Worm (Caenorhabditis elegans) whole organism, L4 larva: ENCODE data around the gene R06F6.12.

ENCODE experiments used
- F26F4.8 ChIP-seq: fragments of 200-800 bp; sonication (Bioruptor generic); conservative IDR thresholded peaks from 2 replicates; pipeline ENCODE4 v1.3.6; 2022; ENCODE audit warnings: missing genetic modification characterization, missing compliant biosample characterization
- aly-2 ChIP-seq: sonication (generic microtip); optimal IDR thresholded peaks from 2 replicates; lab custom pipeline; 2018; ENCODE audit warnings: missing biosample characterization, missing genetic modification characterization
- ceh-82 ChIP-seq: sonication (generic microtip); optimal IDR thresholded peaks from 2 replicates; lab custom pipeline; 2017; ENCODE audit warnings: missing biosample characterization, missing genetic modification characterization
- ctbp-1 ChIP-seq: fragments of 200-800 bp; sonication (Bioruptor generic); IDR thresholded peaks from 2 replicates; pipeline ENCODE4 v1.3.6; 2022; ENCODE audit warnings: missing genetic modification reagents, missing genetic modification characterization, missing compliant biosample characterization
- fkh-10 ChIP-seq: fragments of 150-350 bp; optimal IDR thresholded peaks from 2 replicates; lab custom pipeline; 2014; ENCODE audit warnings: missing biosample characterization, missing genetic modification reagents, missing genetic modification characterization
- fos-1 ChIP-seq: fragments of 150-350 bp; optimal IDR thresholded peaks from 2 replicates; lab custom pipeline; 2014; ENCODE audit warnings: missing biosample characterization, missing genetic modification characterization
- nhr-11 ChIP-seq: fragments of 150-350 bp; optimal IDR thresholded peaks from 2 replicates; lab custom pipeline; 2014; ENCODE audit warnings: missing biosample characterization, missing genetic modification characterization
- nhr-237 ChIP-seq: sonication (generic microtip); optimal IDR thresholded peaks from 2 replicates; lab custom pipeline; 2017; ENCODE audit warnings: missing biosample characterization, missing genetic modification characterization
- set-16 ChIP-seq: fragments of 200-800 bp; sonication (Bioruptor generic); IDR thresholded peaks from 2 replicates; pipeline ENCODE4 v1.3.6; 2022; ENCODE audit warnings: missing genetic modification reagents, missing genetic modification characterization, missing compliant biosample characterization
- skn-1 ChIP-seq: fragments of 150-350 bp; optimal IDR thresholded peaks from 2 replicates; lab custom pipeline; 2014; ENCODE audit warnings: missing biosample characterization, missing genetic modification characterization
- snpc-1.2 ChIP-seq: fragments of 200-800 bp; sonication (Bioruptor generic); IDR thresholded peaks from 2 replicates; pipeline ENCODE4 v1.3.6; 2022; ENCODE audit warnings: missing genetic modification reagents, missing genetic modification characterization, missing compliant biosample characterization
- snpc-4 ChIP-seq: fragments of 150-350 bp; optimal IDR thresholded peaks from 2 replicates; lab custom pipeline; 2014; ENCODE audit warnings: missing biosample characterization, missing genetic modification characterization
- spr-1 ChIP-seq: sonication (generic microtip); optimal IDR thresholded peaks from 2 replicates; lab custom pipeline; 2016; ENCODE audit warnings: mild to moderate bottlenecking, missing genetic modification characterization, missing compliant biosample characterization
- zfp-3 ChIP-seq: fragments of 200-800 bp; sonication (Bioruptor generic); conservative IDR thresholded peaks from 2 replicates; pipeline ENCODE4 v1.3.6; 2022; ENCODE audit warnings: missing genetic modification reagents, missing genetic modification characterization, missing compliant biosample characterization

DNA sequence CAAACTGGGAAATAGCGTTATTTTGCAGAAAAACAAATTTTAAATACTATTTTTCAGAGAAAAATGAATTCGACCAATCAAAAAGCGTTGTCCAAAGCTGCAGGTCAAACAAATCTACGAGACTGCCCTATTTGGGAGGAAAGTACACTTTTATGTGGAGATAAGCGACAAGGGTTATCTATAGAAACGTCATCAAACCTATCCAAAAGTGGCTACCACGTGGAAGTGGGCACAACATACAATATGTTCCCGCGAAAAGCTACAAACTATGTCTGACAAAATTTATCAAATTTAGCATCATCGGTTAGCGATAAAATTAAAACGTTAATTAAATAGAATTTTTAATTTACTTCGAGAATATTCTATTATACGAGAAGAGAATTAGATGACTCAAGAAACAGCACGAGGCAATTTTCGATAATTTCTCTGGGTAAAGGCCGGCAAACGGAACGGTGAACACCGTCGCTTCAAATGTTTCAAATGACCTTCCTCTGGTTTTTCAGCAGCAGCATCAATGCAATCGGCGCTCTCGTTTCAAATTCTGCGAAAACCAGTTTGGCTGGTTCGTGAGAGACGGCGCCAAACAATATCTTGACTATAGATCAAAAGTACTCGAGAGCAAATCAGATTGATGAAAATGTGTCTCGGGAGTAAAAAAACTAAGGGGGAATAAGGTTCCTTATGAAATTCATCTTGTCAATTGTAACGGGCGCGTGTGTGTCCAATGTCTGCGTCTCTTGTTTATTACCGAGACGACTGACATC is 38.0 kb upstream of the R06F6.12 start:
- TF ChIP-seq nhr-11 (no peak), fos-1 (no peak), aly-2 (tag; lab: Kevin White, UChicago) (no peak), ceh-82 (tag; lab: Kevin White, UChicago) (no peak), spr-1 (tag; lab: Kevin White, UChicago) (no peak), fkh-10 (GFP tag; lab: Kevin White, UChicago) (peak; percentile 32), snpc-1.2 (GFP tag; lab: Robert Waterston, UW) (no peak), ctbp-1 (GFP tag; lab: Robert Waterston, UW) (no peak), zfp-3 (no peak), nhr-237 (tag; lab: Kevin White, UChicago) (no peak), snpc-4 (no peak), skn-1 (tag; lab: Kevin White, UChicago) (no peak), set-16 (GFP tag; lab: Robert Waterston, UW) (0 out of 2 replicates have a peak, but pooled peaks have one; percentile 13), F26F4.8 (no peak)
